Fruit fly (Drosophila melanogaster): ENCODE measurements around the gene CG6023.

Gene CG6023

DNA sequence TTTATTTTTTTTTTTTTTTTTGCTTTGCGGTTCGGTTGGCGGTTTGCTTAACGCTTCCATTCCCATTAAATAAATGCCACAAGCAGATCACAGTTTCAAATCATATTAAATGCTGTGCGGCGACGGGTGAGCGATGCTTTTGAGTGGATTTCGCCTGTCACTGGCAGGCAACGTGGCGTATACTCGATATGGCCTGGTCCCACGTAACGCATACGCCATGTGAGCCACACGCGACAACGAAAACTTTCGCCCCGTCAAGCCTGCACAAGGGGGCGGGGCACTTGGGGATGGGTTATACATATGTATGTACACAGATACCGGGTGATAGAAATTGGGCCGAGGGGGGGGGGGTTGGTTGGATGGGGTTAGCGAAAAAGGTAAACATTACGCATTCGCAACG is 44.0 kb upstream of the CG6023 start:
- no peak for TF ChIP-seq GATAd (GFP tag; optimal IDR thresholded peaks at IDR 0.05)
- TF ChIP-seq brk (GFP tag; optimal IDR thresholded peaks at IDR 0.05), result no peak
- no peak for TF ChIP-seq Abd-B (GFP tag; optimal IDR thresholded peaks at IDR 0.05)
- TF ChIP-seq dsf (GFP tag; optimal IDR thresholded peaks at IDR 0.05; ENCODE audit: borderline replicate concordance), result no peak
- no peak for TF ChIP-seq CrebA (GFP tag; optimal IDR thresholded peaks at IDR 0.05; ENCODE audit: borderline replicate concordance)
- TF ChIP-seq foxo (GFP tag; optimal IDR thresholded peaks at IDR 0.05), result no peak
- TF ChIP-seq woc (GFP tag; optimal IDR thresholded peaks at IDR 0.05), result no peak
- no peak for TF ChIP-seq fru (GFP tag; optimal IDR thresholded peaks at IDR 0.05)
- TF ChIP-seq ey (GFP tag; optimal IDR thresholded peaks at IDR 0.05), result no peak
- TF ChIP-seq sage (GFP tag; optimal IDR thresholded peaks at IDR 0.05), result no peak
- TF ChIP-seq N (GFP tag; optimal IDR thresholded peaks at IDR 0.05), result no peak
- TF ChIP-seq Sp1 (GFP tag; optimal IDR thresholded peaks at IDR 0.05), result no peak
- TF ChIP-seq rgr (GFP tag; optimal IDR thresholded peaks at IDR 0.05), result no peak
- TF ChIP-seq OdsH (GFP tag; optimal IDR thresholded peaks at IDR 0.05), result no peak
- no peak for TF ChIP-seq h (GFP tag; optimal IDR thresholded peaks at IDR 0.05)
- no peak for TF ChIP-seq dl (GFP tag; optimal IDR thresholded peaks at IDR 0.05; ENCODE audit: insufficient read depth in 1 of 2, partially characterized antibody in 2 of 2)
- no peak for TF ChIP-seq HLH106 (tag; optimal IDR thresholded peaks at IDR 0.05)

DNA sequence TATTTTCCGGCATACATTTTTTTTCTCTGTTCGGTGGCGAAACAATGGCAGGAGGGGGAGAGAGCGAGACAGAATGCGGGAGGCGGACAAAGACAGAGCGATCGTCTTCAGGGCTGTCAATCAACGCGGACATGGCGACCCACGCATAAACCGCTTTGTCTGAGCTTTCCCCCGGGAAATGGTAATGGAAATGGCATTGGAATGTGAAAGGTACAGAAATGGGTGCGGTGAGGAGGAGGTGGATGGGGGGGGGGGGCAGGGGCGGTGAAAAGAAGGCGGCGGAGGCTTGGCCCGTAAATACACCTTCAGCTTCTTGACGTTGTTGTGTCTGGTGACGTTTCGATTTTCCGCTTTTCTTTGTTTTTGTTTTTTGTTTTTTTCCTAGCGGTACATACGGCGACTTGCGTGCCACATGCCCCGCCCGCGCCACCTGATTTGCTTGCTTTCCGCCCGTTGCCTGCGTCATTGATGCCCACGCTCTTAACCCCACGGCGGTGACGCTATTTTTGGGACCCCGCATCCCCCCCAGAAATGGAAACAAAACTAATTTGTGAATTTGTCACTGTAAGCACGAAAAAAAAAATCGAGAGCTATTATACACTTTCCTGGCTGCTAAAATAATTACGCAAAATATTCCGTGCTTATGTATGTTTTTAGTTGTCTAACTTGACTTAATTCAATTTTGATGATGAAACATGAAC is 43.2 kb upstream of the CG6023 start:
- TF ChIP-seq dsf (GFP tag; optimal IDR thresholded peaks at IDR 0.05; ENCODE audit: borderline replicate concordance) (no peak), Hnf4 (GFP tag; optimal IDR thresholded peaks at IDR 0.05) (no peak)

DNA sequence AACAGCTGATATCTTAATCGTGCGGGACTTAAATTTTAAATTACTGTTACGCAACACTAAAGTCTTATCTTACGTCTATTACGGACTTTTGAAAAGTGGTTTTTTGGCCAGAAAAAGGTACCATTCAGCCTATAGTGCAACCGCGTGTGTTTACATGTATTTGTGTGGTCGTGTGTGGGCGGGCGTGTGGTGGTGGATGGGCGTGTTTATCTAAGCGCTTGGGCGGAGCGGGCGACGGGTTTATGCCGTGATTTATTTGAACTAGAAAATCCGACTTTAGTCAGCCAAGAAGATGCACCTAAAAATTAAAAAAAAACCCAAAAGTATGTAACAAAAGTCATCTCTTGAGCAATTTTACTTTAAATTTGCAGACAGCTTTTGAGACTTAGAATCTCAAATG is 42.4 kb upstream of the CG6023 start:
- TF ChIP-seq woc (GFP tag; optimal IDR thresholded peaks at IDR 0.05), result no peak
- TF ChIP-seq Myc (optimal IDR thresholded peaks at IDR 0.05), result no peak
- no peak for TF ChIP-seq Jra (GFP tag; optimal IDR thresholded peaks at IDR 0.05)
- TF ChIP-seq br (GFP tag; optimal IDR thresholded peaks at IDR 0.05), result no peak
- no peak for TF ChIP-seq Dfd (GFP tag; optimal IDR thresholded peaks at IDR 0.05)
- TF ChIP-seq foxo (GFP tag; optimal IDR thresholded peaks at IDR 0.05), result no peak
- TF ChIP-seq Hr78 (GFP tag; optimal IDR thresholded peaks at IDR 0.05), result no peak
- no peak for TF ChIP-seq tai (GFP tag; optimal IDR thresholded peaks at IDR 0.05)
- no peak for TF ChIP-seq usp (GFP tag; optimal IDR thresholded peaks at IDR 0.05)
- no peak for TF ChIP-seq Rel (GFP tag; optimal IDR thresholded peaks at IDR 0.05)
- TF ChIP-seq Rel (tag; optimal IDR thresholded peaks at IDR 0.05), result no peak
- no peak for TF ChIP-seq N (GFP tag; optimal IDR thresholded peaks at IDR 0.05)
- no peak for TF ChIP-seq GATAd (GFP tag; optimal IDR thresholded peaks at IDR 0.05)
- TF ChIP-seq CG32264 (GFP tag; optimal IDR thresholded peaks at IDR 0.05), result no peak

DNA sequence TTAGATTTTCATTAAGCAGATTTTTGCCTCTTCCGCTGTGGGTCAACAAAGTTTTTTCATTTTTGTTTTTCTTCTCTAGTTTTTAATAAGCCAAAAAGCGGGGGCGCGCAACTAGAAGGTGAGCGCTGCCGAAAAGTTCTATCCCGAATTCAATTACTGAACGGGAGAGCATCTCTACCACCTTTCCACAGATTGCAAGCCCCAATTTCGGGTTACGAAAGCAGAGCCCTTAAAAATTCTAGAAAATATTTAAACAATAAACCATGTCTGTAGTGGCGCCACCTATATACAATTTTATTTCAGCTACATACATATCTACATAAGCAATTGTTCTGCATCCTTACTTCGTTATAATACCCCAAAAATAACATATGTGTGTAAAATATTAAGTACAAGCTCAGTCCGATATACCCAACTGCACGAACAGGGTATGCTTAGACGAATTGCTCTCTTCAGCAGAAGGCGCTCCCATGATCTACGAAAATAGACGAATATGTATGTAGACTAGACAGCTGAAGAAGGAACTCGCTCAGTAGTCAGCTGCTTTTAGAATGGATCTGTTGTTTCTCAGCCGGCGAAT is 37.4 kb upstream of the CG6023 start, which contains the start of gene CG6106:
Gene CG6106 (plus strand): TSS at position 530 of the 580 bp plus-strand sequence.
- TF ChIP-seq Jra (GFP tag; optimal IDR thresholded peaks at IDR 0.05), result no peak
- no peak for TF ChIP-seq N (GFP tag; optimal IDR thresholded peaks at IDR 0.05)
- no peak for TF ChIP-seq Hr83 (GFP tag; optimal IDR thresholded peaks at IDR 0.05; ENCODE audit: poor library complexity, severe bottlenecking)
- no peak for TF ChIP-seq Hnf4 (GFP tag; optimal IDR thresholded peaks at IDR 0.05)
- TF ChIP-seq lola (GFP tag; optimal IDR thresholded peaks at IDR 0.05), result no peak
- TF ChIP-seq GATAd (GFP tag; optimal IDR thresholded peaks at IDR 0.05), result no peak
- no peak for TF ChIP-seq Dfd (GFP tag; optimal IDR thresholded peaks at IDR 0.05)
- TF ChIP-seq Mio (GFP tag; optimal IDR thresholded peaks at IDR 0.05), result no peak
- no peak for TF ChIP-seq psq (GFP tag; optimal IDR thresholded peaks at IDR 0.05)
- no peak for TF ChIP-seq rgr (GFP tag; optimal IDR thresholded peaks at IDR 0.05)

DNA sequence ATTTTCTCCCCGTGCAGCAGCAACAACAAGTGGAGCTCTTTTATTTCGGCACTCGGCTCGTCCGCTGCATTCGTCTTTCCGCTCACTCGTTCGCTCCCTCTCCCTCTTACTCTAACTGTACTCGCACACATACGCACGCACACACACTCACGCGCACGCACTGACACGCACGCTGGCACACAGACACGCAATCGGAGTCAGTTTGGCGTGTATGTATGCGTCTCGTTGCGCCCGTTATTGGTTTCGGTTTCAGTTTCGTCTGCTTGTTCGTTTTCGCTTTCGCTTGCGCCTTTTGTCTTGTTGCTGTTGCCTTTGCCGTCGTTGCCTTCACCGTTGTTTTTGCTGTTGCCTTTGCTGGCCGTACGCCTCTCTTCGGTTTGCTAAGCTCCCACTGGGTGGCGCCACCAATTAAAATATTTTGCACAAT is 36.8 kb upstream of the CG6023 start:
- TF ChIP-seq psq (GFP tag; optimal IDR thresholded peaks at IDR 0.05) (peak; percentile 27), foxo (GFP tag; optimal IDR thresholded peaks at IDR 0.05) (no peak)
